Fruit fly (Drosophila melanogaster) Kc167 (cell line): ENCODE data around the gene AstC.

ENCODE experiments used
- Myc ChIP-seq: fragments of >200 bp; optimal IDR thresholded peaks from 2 replicates; lab custom pipeline; 2017; ENCODE audit warnings: missing external identifiers
- Sin3A ChIP-seq: fragments of >200 bp; optimal IDR thresholded peaks from 2 replicates; lab custom pipeline; 2018; ENCODE audit warnings: missing external identifiers
- h ChIP-seq: fragments of >200 bp; optimal IDR thresholded peaks from 3 replicates; lab custom pipeline; 2018; ENCODE audit warnings: missing external identifiers
- insv ChIP-seq: fragments of >200 bp; optimal IDR thresholded peaks from 3 replicates; lab custom pipeline; 2018; ENCODE audit warnings: missing external identifiers
- psq ChIP-seq: fragments of >200 bp; optimal IDR thresholded peaks from 2 replicates; lab custom pipeline; 2017; ENCODE audit warnings: missing external identifiers
- ttk ChIP-seq: sonication (Bioruptor generic); optimal IDR thresholded peaks from 2 replicates; lab custom pipeline; 2017; ENCODE audit warnings: missing external identifiers

AstC gene

dm6 chr2L:11034495-11034894 lies 46.7 kb downstream of the AstC start, which contains the start of gene CG18666:
Gene CG18666, plus strand, starts transcription at chr2L:11034795.
- TF ChIP-seq psq (lab: Kevin White, UChicago) (no peak), Myc (lab: Kevin White, UChicago) (no peak), Sin3A (lab: Kevin White, UChicago) (no peak), ttk (lab: Kevin White, UChicago) (no peak), h (lab: Kevin White, UChicago) (no peak), insv (no peak)

- TF ChIP-seq Sin3A (lab: Kevin White, UChicago) (no peak), ttk (lab: Kevin White, UChicago) (no peak), Myc (lab: Kevin White, UChicago) (no peak), insv (no peak), h (lab: Kevin White, UChicago) (no peak), psq (lab: Kevin White, UChicago) (no peak)
Observed at dm6 chr2L:11032285-11032970, 48.8 kb downstream of the AstC start.

dm6 chr2L:11027825-11028496 lies 53.2 kb downstream of the AstC start:
- TF ChIP-seq insv (no peak), psq (lab: Kevin White, UChicago) (no peak), h (lab: Kevin White, UChicago) (no peak), ttk (lab: Kevin White, UChicago) (no peak), Sin3A (lab: Kevin White, UChicago) (no peak), Myc (lab: Kevin White, UChicago) (no peak)

- no peak for TF ChIP-seq Myc (lab: Kevin White, UChicago)
- no peak for TF ChIP-seq ttk (lab: Kevin White, UChicago)
- no peak for TF ChIP-seq Sin3A (lab: Kevin White, UChicago)
- no peak for TF ChIP-seq insv
- TF ChIP-seq h (lab: Kevin White, UChicago) = no peak
- no peak for TF ChIP-seq psq (lab: Kevin White, UChicago)
Observed at dm6 chr2L:11027213-11027612, 54.0 kb downstream of the AstC start.
